ENCODE assay signal across 4 worm cellular contexts in genomic region chrIV:4749728-4750278, ce11.
TF ChIP-seq lines count a peak whose summit lies in the region.

rpl-20 (minus strand) TSS chrIV:4749778.
Y17G9B.5 (plus strand) TSS chrIV:4750240.

TF ChIP-seq in whole organism, L2 larva, 48 proteins besides CTCF, POLR2A, EP300 and RAD21 (continued from another document):
- TF ChIP-seq unc-39 (tag; optimal IDR thresholded peaks at IDR 0.05; lab: Kevin White, UChicago) (peak; percentile 77), elt-3 (tag; optimal IDR thresholded peaks at IDR 0.05; lab: Kevin White, UChicago) (no peak), sma-3 (GFP tag; optimal IDR thresholded peaks at IDR 0.05; lab: Kevin White, UChicago) (peak; percentile 100), aly-2 (tag; optimal IDR thresholded peaks at IDR 0.05; lab: Kevin White, UChicago) (no peak), nhr-77 (tag; optimal IDR thresholded peaks at IDR 0.05; lab: Kevin White, UChicago) (peak; percentile 95), F13H6.1 (tag; optimal IDR thresholded peaks at IDR 0.05; lab: Kevin White, UChicago) (peak; percentile 100), unc-62 (GFP tag; optimal IDR thresholded peaks at IDR 0.05; lab: Kevin White, UChicago) (peak; percentile 100), Y55F3AM.14 (GFP tag; optimal IDR thresholded peaks at IDR 0.05; lab: Kevin White, UChicago) (peak; percentile 100), elt-1 (tag; optimal IDR thresholded peaks at IDR 0.05; lab: Kevin White, UChicago) (peak; percentile 52), ceh-82 (tag; optimal IDR thresholded peaks at IDR 0.05; lab: Kevin White, UChicago) (peak; percentile 97), ZK546.5 (tag; optimal IDR thresholded peaks at IDR 0.05; lab: Kevin White, UChicago) (peak; percentile 94), alr-1 (tag; optimal IDR thresholded peaks at IDR 0.05; lab: Kevin White, UChicago) (peak; percentile 97), nhr-23 (tag; optimal IDR thresholded peaks at IDR 0.05; lab: Kevin White, UChicago) (no peak), ztf-4 (tag; optimal IDR thresholded peaks at IDR 0.05; lab: Kevin White, UChicago) (peak; percentile 100), ama-1 (optimal IDR thresholded peaks at IDR 0.05; lab: Kevin White, UChicago) (peak; percentile 95), lin-13 (GFP tag; optimal IDR thresholded peaks at IDR 0.05; lab: Kevin White, UChicago) (peak; percentile 99), nhr-10 (tag; optimal IDR thresholded peaks at IDR 0.05; lab: Kevin White, UChicago) (peak; percentile 96), lin-11 (tag; optimal IDR thresholded peaks at IDR 0.05; lab: Kevin White, UChicago) (peak; percentile 98), gmeb-1 (tag; optimal IDR thresholded peaks at IDR 0.05; lab: Kevin White, UChicago) (peak; percentile 98), zag-1 (tag; optimal IDR thresholded peaks at IDR 0.05; lab: Kevin White, UChicago) (peak; percentile 98), nhr-129 (tag; optimal IDR thresholded peaks at IDR 0.05; lab: Kevin White, UChicago) (peak; percentile 99), skn-1 (tag; optimal IDR thresholded peaks at IDR 0.05; lab: Kevin White, UChicago) (peak; percentile 97), blmp-1 (tag; optimal IDR thresholded peaks at IDR 0.05; lab: Kevin White, UChicago; ENCODE audit: insufficient read depth) (peak; percentile 98), lsy-2 (tag; optimal IDR thresholded peaks at IDR 0.05; lab: Kevin White, UChicago) (peak; percentile 100), mbf-1 (tag; optimal IDR thresholded peaks at IDR 0.05; lab: Kevin White, UChicago) (peak; percentile 71), nhr-6 (tag; optimal IDR thresholded peaks at IDR 0.05; lab: Kevin White, UChicago) (peak; percentile 100), dmd-4 (tag; optimal IDR thresholded peaks at IDR 0.05; lab: Kevin White, UChicago) (peak; percentile 84)

TF ChIP-seq in whole organism, L4 larva, 104 proteins besides CTCF, POLR2A, EP300 and RAD21 (continued from another document and continues in another):
- TF ChIP-seq D1046.2 (GFP tag; IDR thresholded peaks at IDR 0.05; lab: Robert Waterston, UW) (peak; percentile 97), nhr-28 (tag; optimal IDR thresholded peaks at IDR 0.05; lab: Kevin White, UChicago) (peak; percentile 98), mxl-3 (GFP tag; optimal IDR thresholded peaks at IDR 0.05; lab: Kevin White, UChicago) (peak; percentile 95), dmd-9 (GFP tag; IDR thresholded peaks at IDR 0.05; lab: Robert Waterston, UW) (peak; percentile 99), nhr-48 (tag; optimal IDR thresholded peaks at IDR 0.05; lab: Kevin White, UChicago) (peak; percentile 97), F44E2.7 (GFP tag; IDR thresholded peaks at IDR 0.05; lab: Robert Waterston, UW) (peak; percentile 91), snpc-1.2 (GFP tag; IDR thresholded peaks at IDR 0.05; lab: Robert Waterston, UW) (peak; percentile 97), lin-39 (tag; optimal IDR thresholded peaks at IDR 0.05; lab: Kevin White, UChicago) (peak; percentile 91), lsy-2 (tag; optimal IDR thresholded peaks at IDR 0.05; lab: Kevin White, UChicago) (peak; percentile 100), ceh-32 (tag; optimal IDR thresholded peaks at IDR 0.05; lab: Kevin White, UChicago; ENCODE audit: poor library complexity) (peak; percentile 88), daf-19 (GFP tag; conservative IDR thresholded peaks at IDR 0.05; lab: Robert Waterston, UW) (peak; percentile 99), nhr-25 (tag; optimal IDR thresholded peaks at IDR 0.05; lab: Kevin White, UChicago; ENCODE audit: borderline replicate concordance, insufficient read depth) (peak; percentile 97), jun-1 (tag; optimal IDR thresholded peaks at IDR 0.05; lab: Kevin White, UChicago) (peak; percentile 96), zip-11 (GFP tag; IDR thresholded peaks at IDR 0.05; lab: Robert Waterston, UW) (0 out of 2 replicates have a peak, but pooled peaks have one; percentile 75), zfp-3 (GFP tag; conservative IDR thresholded peaks at IDR 0.05; lab: Robert Waterston, UW) (peak; percentile 99), php-3 (GFP tag; IDR thresholded peaks at IDR 0.05; lab: Robert Waterston, UW) (peak; percentile 99), Y105C5A.15 (GFP tag; IDR thresholded peaks at IDR 0.05; lab: Robert Waterston, UW) (no peak), hlh-11 (tag; optimal IDR thresholded peaks at IDR 0.05; lab: Kevin White, UChicago) (peak; percentile 100), hif-1 (tag; optimal IDR thresholded peaks at IDR 0.05; lab: Kevin White, UChicago) (peak; percentile 93 to 96), snpc-4 (tag; optimal IDR thresholded peaks at IDR 0.05; lab: Kevin White, UChicago) (peak; percentile 65), T20F7.1 (GFP tag; optimal IDR thresholded peaks at IDR 0.05; lab: Kevin White, UChicago) (peak; percentile 98), dmd-8 (GFP tag; IDR thresholded peaks at IDR 0.05; lab: Robert Waterston, UW) (peak; percentile 46; the same call in 1 of the 2 replicates), saeg-2 (GFP tag; IDR thresholded peaks at IDR 0.05; lab: Robert Waterston, UW) (peak; percentile 99), hlh-30 (tag; optimal IDR thresholded peaks at IDR 0.05; lab: Kevin White, UChicago; ENCODE audit: insufficient read depth) (peak; percentile 98), ztf-11 (tag; optimal IDR thresholded peaks at IDR 0.05; lab: Kevin White, UChicago) (peak; percentile 38), Y48G9A.11 (GFP tag; IDR thresholded peaks at IDR 0.05; lab: Robert Waterston, UW) (peak; percentile 95), aly-2 (tag; optimal IDR thresholded peaks at IDR 0.05; lab: Kevin White, UChicago) (peak; percentile 2), fkh-10 (GFP tag; optimal IDR thresholded peaks at IDR 0.05; lab: Kevin White, UChicago) (peak; percentile 100), tag-97 (GFP tag; IDR thresholded peaks at IDR 0.05; lab: Robert Waterston, UW) (peak; percentile 94; the same call in 1 of the 2 replicates), zip-2 (tag; optimal IDR thresholded peaks at IDR 0.05; lab: Kevin White, UChicago) (peak; percentile 95), lim-7 (GFP tag; IDR thresholded peaks at IDR 0.05; lab: Robert Waterston, UW) (peak; percentile 81), R02D3.7 (tag; optimal IDR thresholded peaks at IDR 0.05; lab: Kevin White, UChicago) (peak; percentile 100), lin-29 (GFP tag; IDR thresholded peaks at IDR 0.05; lab: Robert Waterston, UW) (peak; percentile 99), ceh-20 (GFP tag; IDR thresholded peaks at IDR 0.05; lab: Robert Waterston, UW) (peak; percentile 100)

TF ChIP-seq in whole organism, late embryonic, 69 proteins besides CTCF, POLR2A, EP300 and RAD21 (continued from another document and continues in another):
- TF ChIP-seq dve-1 (tag; optimal IDR thresholded peaks at IDR 0.05; lab: Kevin White, UChicago), result peak; percentile 94
- TF ChIP-seq eyg-1 (tag; optimal IDR thresholded peaks at IDR 0.05; lab: Kevin White, UChicago), result peak; percentile 17
- peak; percentile 19 for TF ChIP-seq fax-1 (tag; optimal IDR thresholded peaks at IDR 0.05; lab: Kevin White, UChicago)
- TF ChIP-seq zip-5 (tag; optimal IDR thresholded peaks at IDR 0.05; lab: Kevin White, UChicago), result peak; percentile 48
- peak; percentile 99 for TF ChIP-seq ref-2 (tag; optimal IDR thresholded peaks at IDR 0.05; lab: Kevin White, UChicago)
- TF ChIP-seq Y22D7AL.16 (tag; optimal IDR thresholded peaks at IDR 0.05; lab: Kevin White, UChicago), result peak; percentile 41
- no peak for TF ChIP-seq odd-2 (tag; optimal IDR thresholded peaks at IDR 0.05; lab: Kevin White, UChicago)
- peak; percentile 47 for TF ChIP-seq ceh-24 (tag; optimal IDR thresholded peaks at IDR 0.05; lab: Kevin White, UChicago)
- TF ChIP-seq nfya-1 (tag; optimal IDR thresholded peaks at IDR 0.05; lab: Kevin White, UChicago), result peak; percentile 99
- TF ChIP-seq sox-2 (GFP tag; IDR thresholded peaks at IDR 0.05; lab: Robert Waterston, UW), result peak; percentile 89
- peak; percentile 68 for TF ChIP-seq ahr-1 (tag; optimal IDR thresholded peaks at IDR 0.05; lab: Kevin White, UChicago)
- peak; percentile 76 for TF ChIP-seq unc-55 (GFP tag; optimal IDR thresholded peaks at IDR 0.05; lab: Kevin White, UChicago)
- TF ChIP-seq pax-1 (tag; optimal IDR thresholded peaks at IDR 0.05; lab: Kevin White, UChicago), result peak; percentile 85
- peak; percentile 63 for TF ChIP-seq ceh-2 (tag; optimal IDR thresholded peaks at IDR 0.05; lab: Kevin White, UChicago)
- TF ChIP-seq unc-3 (GFP tag; conservative IDR thresholded peaks at IDR 0.05; lab: Robert Waterston, UW), result peak; percentile 80
- TF ChIP-seq unc-3 (tag; optimal IDR thresholded peaks at IDR 0.05; lab: Kevin White, UChicago), result peak; percentile 83
- peak; percentile 72 for TF ChIP-seq hlh-8 (tag; optimal IDR thresholded peaks at IDR 0.05; lab: Kevin White, UChicago)
- peak; percentile 82 for TF ChIP-seq pat-9 (tag; optimal IDR thresholded peaks at IDR 0.05; lab: Kevin White, UChicago)
- TF ChIP-seq K09A11.1 (tag; optimal IDR thresholded peaks at IDR 0.05; lab: Kevin White, UChicago; ENCODE audit: insufficient read depth), result peak; percentile 86
- peak; percentile 99 for TF ChIP-seq ceh-30 (tag; optimal IDR thresholded peaks at IDR 0.05; lab: Kevin White, UChicago)
- peak; percentile 70 for TF ChIP-seq C08G9.2 (tag; optimal IDR thresholded peaks at IDR 0.05; lab: Kevin White, UChicago)
- peak; percentile 97 for TF ChIP-seq tbx-2 (tag; optimal IDR thresholded peaks at IDR 0.05; lab: Kevin White, UChicago)
- TF ChIP-seq syd-9 (tag; optimal IDR thresholded peaks at IDR 0.05; lab: Kevin White, UChicago), result peak; percentile 71
- peak; percentile 75 for TF ChIP-seq hlh-30 (tag; optimal IDR thresholded peaks at IDR 0.05; lab: Kevin White, UChicago; ENCODE audit: insufficient read depth)
- TF ChIP-seq ceh-34 (tag; optimal IDR thresholded peaks at IDR 0.05; lab: Kevin White, UChicago), result peak; percentile 98
- peak; percentile 97 for TF ChIP-seq ceh-18 (tag; optimal IDR thresholded peaks at IDR 0.05; lab: Kevin White, UChicago)
- TF ChIP-seq tbx-7 (tag; optimal IDR thresholded peaks at IDR 0.05; lab: Kevin White, UChicago), result peak; percentile 61
- peak; percentile 80 for TF ChIP-seq ttx-3 (tag; optimal IDR thresholded peaks at IDR 0.05; lab: Kevin White, UChicago)
- peak; percentile 45; the same call in 1 of the 2 replicates for TF ChIP-seq ceh-45 (GFP tag; IDR thresholded peaks at IDR 0.05; lab: Robert Waterston, UW)
- TF ChIP-seq pqm-1 (tag; optimal IDR thresholded peaks at IDR 0.05; lab: Kevin White, UChicago), result peak; percentile 81
- TF ChIP-seq sdc-2 (tag; optimal IDR thresholded peaks at IDR 0.05; lab: Kevin White, UChicago), result peak; percentile 68
- TF ChIP-seq ceh-48 (tag; optimal IDR thresholded peaks at IDR 0.05; lab: Kevin White, UChicago), result peak; percentile 77
- TF ChIP-seq lin-11 (tag; optimal IDR thresholded peaks at IDR 0.05; lab: Kevin White, UChicago), result peak; percentile 60
- peak; percentile 49 for TF ChIP-seq C38D4.7 (GFP tag; optimal IDR thresholded peaks at IDR 0.05; lab: Kevin White, UChicago)
- peak; percentile 80 for TF ChIP-seq gmeb-2 (tag; optimal IDR thresholded peaks at IDR 0.05; lab: Kevin White, UChicago)
- peak; percentile 11 for TF ChIP-seq lim-6 (tag; optimal IDR thresholded peaks at IDR 0.05; lab: Kevin White, UChicago)
- peak; percentile 49 for TF ChIP-seq che-1 (tag; optimal IDR thresholded peaks at IDR 0.05; lab: Kevin White, UChicago)
- TF ChIP-seq ama-1 (optimal IDR thresholded peaks at IDR 0.05; lab: Kevin White, UChicago), result no peak

TF ChIP-seq in whole organism, mixed stage, embryonic, 35 proteins besides CTCF, POLR2A, EP300 and RAD21 (continued from another document):
- no peak for TF ChIP-seq flh-1 (GFP tag; optimal IDR thresholded peaks at IDR 0.05; lab: Kevin White, UChicago)
- TF ChIP-seq ceh-83 (GFP tag; optimal IDR thresholded peaks at IDR 0.05; lab: Kevin White, UChicago), result peak; percentile 87
- TF ChIP-seq tbx-8 (GFP tag; optimal IDR thresholded peaks at IDR 0.05; lab: Kevin White, UChicago), result peak; percentile 89
- TF ChIP-seq unc-62 (GFP tag; optimal IDR thresholded peaks at IDR 0.05; lab: Kevin White, UChicago), result peak; percentile 87
- peak; percentile 33 for TF ChIP-seq blmp-1 (tag; optimal IDR thresholded peaks at IDR 0.05; lab: Kevin White, UChicago)
- TF ChIP-seq zip-8 (tag; optimal IDR thresholded peaks at IDR 0.05; lab: Kevin White, UChicago), result no peak
- peak; percentile 100 for TF ChIP-seq ceh-39 (tag; optimal IDR thresholded peaks at IDR 0.05; lab: Kevin White, UChicago)
